Fruit fly (Drosophila melanogaster) whole organism, embryonic: ENCODE results near the gene CG31103.

Experiments
- Awh ChIP-seq: fragments of 200-800 bp; sonication (Bioruptor generic); IDR thresholded peaks from 2 replicates; pipeline ENCODE4, ENCODE4 v1.3.6; 2022; ENCODE audit warnings: missing biosample characterization, missing genetic modification characterization
- CG1024 ChIP-seq: fragments of 200-800 bp; sonication (Bioruptor generic); IDR thresholded peaks from 2 replicates; pipeline ENCODE4 v1.3.6; 2022; ENCODE audit warnings: missing biosample characterization, missing genetic modification characterization
- CG10321 ChIP-seq: fragments of 200-800 bp; sonication (Bioruptor generic); IDR thresholded peaks from 2 replicates; pipeline ENCODE4 v1.3.6; 2022; ENCODE audit warnings: missing biosample characterization, missing genetic modification characterization
- CG10431 ChIP-seq: fragments of 200-800 bp; sonication (Bioruptor generic); optimal IDR thresholded peaks from 3 replicates; lab custom pipeline; 2018; ENCODE audit warnings: missing biosample characterization, mild to moderate bottlenecking, missing genetic modification characterization
- CG10565 ChIP-seq: fragments of 200-800 bp; sonication (Bioruptor generic); optimal IDR thresholded peaks from 3 replicates; lab custom pipeline; 2016; ENCODE audit warnings: missing biosample characterization, mild to moderate bottlenecking, missing genetic modification characterization
- CG11695 ChIP-seq: fragments of 200-800 bp; sonication (Bioruptor generic); IDR thresholded peaks from 3 replicates; pipeline ENCODE4 v1.3.6; 2022; ENCODE audit warnings: missing biosample characterization, missing genetic modification characterization
- CG13287 ChIP-seq: fragments of 200-800 bp; sonication (Bioruptor generic); IDR thresholded peaks from 2 replicates; pipeline ENCODE4 v1.3.6; 2022; ENCODE audit warnings: missing biosample characterization, missing genetic modification characterization; ENCODE audit not compliant: partially characterized antibody
- CG14860 ChIP-seq: fragments of 200-800 bp; sonication (Bioruptor generic); IDR thresholded peaks from 3 replicates; pipeline ENCODE4 v1.3.6; 2022; ENCODE audit warnings: missing biosample characterization, missing genetic modification characterization; ENCODE audit not compliant: partially characterized antibody
- CG15479 ChIP-seq: fragments of 200-800 bp; sonication (Bioruptor generic); optimal IDR thresholded peaks from 3 replicates; lab custom pipeline; 2019; ENCODE audit warnings: missing biosample characterization, mild to moderate bottlenecking, missing genetic modification characterization, moderate library complexity
- CG16815 ChIP-seq: fragments of 200-800 bp; sonication (Bioruptor generic); optimal IDR thresholded peaks from 3 replicates; lab custom pipeline; 2017; ENCODE audit warnings: missing biosample characterization, mild to moderate bottlenecking, missing genetic modification characterization
- CG17186 ChIP-seq: fragments of 200-800 bp; sonication (Bioruptor generic); optimal IDR thresholded peaks from 3 replicates; lab custom pipeline; 2017; ENCODE audit warnings: missing biosample characterization, missing genetic modification reagents, missing genetic modification characterization
- CG17912 ChIP-seq: fragments of 200-800 bp; sonication (Bioruptor generic); optimal IDR thresholded peaks from 2 replicates; lab custom pipeline; 2018; ENCODE audit warnings: missing biosample characterization, mild to moderate bottlenecking, missing genetic modification characterization
- CG18262 ChIP-seq: fragments of 200-800 bp; optimal IDR thresholded peaks from 3 replicates; lab custom pipeline; 2019; ENCODE audit warnings: missing biosample characterization, mild to moderate bottlenecking, missing genetic modification characterization, moderate library complexity
- CG3163 ChIP-seq: fragments of 200-800 bp; sonication (Bioruptor generic); optimal IDR thresholded peaks from 3 replicates; lab custom pipeline; 2016; ENCODE audit warnings: missing biosample characterization, missing genetic modification characterization
- CG33213 ChIP-seq: fragments of 200-800 bp; sonication (Bioruptor generic); optimal IDR thresholded peaks from 3 replicates; lab custom pipeline; 2016; ENCODE audit warnings: missing biosample characterization, missing genetic modification characterization
- CG6175 ChIP-seq: fragments of 200-800 bp; sonication (Bioruptor generic); IDR thresholded peaks from 3 replicates; pipeline ENCODE4 v1.3.6; 2022; ENCODE audit warnings: missing biosample characterization, missing genetic modification characterization
- CG7963 ChIP-seq: fragments of 200-800 bp; sonication (Bioruptor generic); IDR thresholded peaks from 3 replicates; pipeline ENCODE4 v1.3.6; 2022; ENCODE audit warnings: missing biosample characterization, missing genetic modification characterization; ENCODE audit not compliant: partially characterized antibody
- CG8089 ChIP-seq: fragments of 200-800 bp; sonication (Bioruptor generic); optimal IDR thresholded peaks from 3 replicates; lab custom pipeline; 2016; ENCODE audit warnings: missing biosample characterization, missing genetic modification characterization
- CG9215 ChIP-seq: fragments of 200-800 bp; sonication (Bioruptor generic); IDR thresholded peaks from 2 replicates; pipeline ENCODE4 v1.3.6; 2022; ENCODE audit warnings: missing biosample characterization, missing genetic modification characterization
- Dip2 ChIP-seq: fragments of 200-800 bp; sonication (Bioruptor generic); IDR thresholded peaks from 2 replicates; pipeline ENCODE4 v1.3.6; 2022; ENCODE audit warnings: missing biosample characterization, missing genetic modification characterization
- E2f2 ChIP-seq: fragments of 200-800 bp; sonication (Bioruptor generic); IDR thresholded peaks from 2 replicates; pipeline ENCODE4 v1.3.6; 2022; ENCODE audit warnings: missing biosample characterization, missing genetic modification characterization
- Gsc ChIP-seq: fragments of 200-800 bp; sonication (Bioruptor generic); IDR thresholded peaks from 2 replicates; pipeline ENCODE4 v1.3.6; 2022; ENCODE audit warnings: missing biosample characterization, missing genetic modification characterization
- HLHmδ ChIP-seq: fragments of 200-800 bp; sonication (Bioruptor generic); optimal IDR thresholded peaks from 2 replicates; lab custom pipeline; 2018; ENCODE audit warnings: missing biosample characterization, mild to moderate bottlenecking, missing genetic modification characterization, moderate library complexity
- Kr ChIP-seq: fragments of 200-800 bp; sonication (Bioruptor generic); optimal IDR thresholded peaks from 2 replicates; lab custom pipeline; 2017; ENCODE audit warnings: missing biosample characterization, mild to moderate bottlenecking, missing genetic modification characterization
- MBD-R2 ChIP-seq: fragments of 200-800 bp; sonication (Bioruptor generic); IDR thresholded peaks from 2 replicates; pipeline ENCODE4 v1.3.6; 2022; ENCODE audit warnings: missing biosample characterization, missing genetic modification characterization
- Mad ChIP-seq: fragments of 200-800 bp; sonication (Bioruptor generic); optimal IDR thresholded peaks from 2 replicates; lab custom pipeline; 2016; ENCODE audit warnings: missing biosample characterization, missing genetic modification characterization
- Mes4 ChIP-seq: fragments of 200-800 bp; sonication (Bioruptor generic); optimal IDR thresholded peaks from 2 replicates; lab custom pipeline; 2016; ENCODE audit warnings: missing biosample characterization, missing genetic modification characterization
- Spps ChIP-seq: fragments of 200-800 bp; sonication (Bioruptor generic); optimal IDR thresholded peaks from 2 replicates; lab custom pipeline; 2018; ENCODE audit warnings: missing biosample characterization, mild to moderate bottlenecking, missing genetic modification characterization
- Trl ChIP-seq, 3 experiments: fragments of >200 bp in 2 of 3; fragments of 200-800 bp in 1 of 3; sonication (Bioruptor generic) in 1 of 3; optimal IDR thresholded peaks; 2 replicates in 1 of 3; 3 replicates in 2 of 3; lab custom pipeline; 2016 to 2017; ENCODE audit warnings: missing biosample characterization in 1 of 3, missing genetic modification characterization in 1 of 3
- YL-1 ChIP-seq: fragments of 200-800 bp; sonication (Bioruptor generic); optimal IDR thresholded peaks from 3 replicates; lab custom pipeline; 2017; ENCODE audit warnings: missing biosample characterization, mild to moderate bottlenecking, missing genetic modification characterization
- ac ChIP-seq: fragments of 200-800 bp; sonication (Bioruptor generic); optimal IDR thresholded peaks from 3 replicates; lab custom pipeline; 2017; ENCODE audit warnings: missing biosample characterization, mild to moderate bottlenecking, missing genetic modification characterization
- amos ChIP-seq: fragments of 200-800 bp; sonication (Bioruptor generic); IDR thresholded peaks from 2 replicates; pipeline ENCODE4 v1.3.6; 2022; ENCODE audit warnings: missing biosample characterization, missing genetic modification characterization; ENCODE audit not compliant: partially characterized antibody
- croc ChIP-seq: fragments of 200-800 bp; sonication (Bioruptor generic); conservative IDR thresholded peaks from 3 replicates; pipeline ENCODE4 v1.3.6; 2022; ENCODE audit warnings: missing biosample characterization, missing genetic modification characterization
- da ChIP-seq: fragments of 200-800 bp; sonication (Bioruptor generic); optimal IDR thresholded peaks from 2 replicates; lab custom pipeline; 2016; ENCODE audit warnings: missing biosample characterization, missing genetic modification characterization
- danr ChIP-seq: fragments of 200-800 bp; sonication (Bioruptor generic); IDR thresholded peaks from 2 replicates; pipeline ENCODE4 v1.3.6; 2022; ENCODE audit warnings: missing biosample characterization, missing genetic modification characterization
- esg ChIP-seq: fragments of 200-800 bp; sonication (Bioruptor generic); conservative IDR thresholded peaks from 2 replicates; pipeline ENCODE4 v1.3.6; 2022; ENCODE audit warnings: missing biosample characterization, missing genetic modification characterization
- fd64A ChIP-seq: fragments of 200-800 bp; sonication (Bioruptor generic); optimal IDR thresholded peaks from 3 replicates; lab custom pipeline; 2018; ENCODE audit warnings: missing biosample characterization, mild to moderate bottlenecking, missing genetic modification characterization
- gsb ChIP-seq: fragments of 200-800 bp; sonication (Bioruptor generic); IDR thresholded peaks from 2 replicates; pipeline ENCODE4 v1.3.6; 2022; ENCODE audit warnings: missing biosample characterization, missing genetic modification characterization
- org-1 ChIP-seq: fragments of 200-800 bp; sonication (Bioruptor generic); optimal IDR thresholded peaks from 2 replicates; lab custom pipeline; 2017; ENCODE audit warnings: missing biosample characterization, missing genetic modification characterization
- pho ChIP-seq: fragments of 200-800 bp; sonication (Bioruptor generic); optimal IDR thresholded peaks from 2 replicates; lab custom pipeline; 2016; ENCODE audit warnings: missing biosample characterization, missing genetic modification characterization
- phol ChIP-seq: fragments of 200-800 bp; sonication (Bioruptor generic); optimal IDR thresholded peaks from 3 replicates; lab custom pipeline; 2018; ENCODE audit warnings: missing biosample characterization, mild to moderate bottlenecking, missing genetic modification characterization, moderate library complexity
- sc ChIP-seq, 3 experiments: fragments of >200 bp in 2 of 3; fragments of 200-800 bp in 1 of 3; sonication (Bioruptor generic) in 1 of 3; optimal IDR thresholded peaks; 2 replicates in 2 of 3; 3 replicates in 1 of 3; lab custom pipeline; 2017; ENCODE audit warnings: mild to moderate bottlenecking in 1 of 3, missing biosample characterization in 1 of 3, missing genetic modification characterization in 1 of 3, missing genetic modification reagents in 1 of 3
- schlank ChIP-seq: fragments of 200-800 bp; sonication (Bioruptor generic); optimal IDR thresholded peaks from 2 replicates; lab custom pipeline; 2018; ENCODE audit warnings: missing biosample characterization, mild to moderate bottlenecking, missing genetic modification characterization
- sd ChIP-seq: fragments of 200-800 bp; sonication (Bioruptor generic); optimal IDR thresholded peaks from 3 replicates; lab custom pipeline; 2018; ENCODE audit warnings: missing biosample characterization, mild to moderate bottlenecking, missing genetic modification characterization, moderate library complexity
- sens ChIP-seq: fragments of 200-800 bp; sonication (Bioruptor generic); peaks from one replicate; lab custom pipeline; 2016; ENCODE audit warnings: missing biosample characterization, missing genetic modification characterization
- sqz ChIP-seq: fragments of 200-800 bp; sonication (Bioruptor generic); optimal IDR thresholded peaks from 3 replicates; lab custom pipeline; 2018; ENCODE audit warnings: missing biosample characterization, mild to moderate bottlenecking, missing genetic modification characterization
- tio ChIP-seq: fragments of 200-800 bp; sonication (Bioruptor generic); optimal IDR thresholded peaks from 2 replicates; lab custom pipeline; 2017; ENCODE audit warnings: missing biosample characterization, missing genetic modification characterization, inconsistent platforms
- tll ChIP-seq, 2 experiments: fragments of 200-800 bp in 1 of 2; fragments of >200 bp in 1 of 2; sonication (Bioruptor generic) in 1 of 2; optimal IDR thresholded peaks; 2 replicates each; lab custom pipeline; 2017 to 2019; ENCODE audit warnings: missing biosample characterization in 2 of 2, missing genetic modification characterization in 2 of 2, mild to moderate bottlenecking in 1 of 2, moderate library complexity in 1 of 2
- usp ChIP-seq: fragments of >200 bp; optimal IDR thresholded peaks from 2 replicates; lab custom pipeline; 2017; ENCODE audit warnings: missing biosample characterization, missing genetic modification characterization

Gene CG31103

dm6 chr3R:25247379-25247869 is 28.3 kb downstream of the CG31103 start, which contains the start of the genes RpS27 and Nup37 (continued):
- peak; percentile 75 for TF ChIP-seq CG15479 (GFP tag; lab: Kevin White, UChicago)
- TF ChIP-seq CG3163 (GFP tag; lab: Kevin White, UChicago): peak; percentile 94
- TF ChIP-seq org-1 (GFP tag; lab: Kevin White, UChicago): peak; percentile 97
- peak; percentile 94 for TF ChIP-seq CG1024 (GFP tag; lab: Robert Waterston, UW)
- TF ChIP-seq CG17186: peak; percentile 96
- peak; percentile 99 for TF ChIP-seq CG8089 (GFP tag; lab: Kevin White, UChicago)
- TF ChIP-seq Dip2 (GFP tag; lab: Robert Waterston, UW): 0 out of 2 replicates have a peak, but pooled peaks have one; percentile 14
- peak; percentile 89 for TF ChIP-seq CG11695 (GFP tag; lab: Robert Waterston, UW)
- TF ChIP-seq tll (GFP tag; optimal IDR thresholded peaks at IDR 0.05; lab: Kevin White, UChicago): peak in 1 of 2 experiments; percentile 88
- peak; percentile 91 for TF ChIP-seq CG18262 (tag; lab: Kevin White, UChicago)
- TF ChIP-seq CG13287: peak; percentile 14; the same call in 1 of the 2 replicates
- TF ChIP-seq sd: peak; percentile 83
- peak; percentile 97 for TF ChIP-seq Kr (GFP tag; lab: Kevin White, UChicago)
- TF ChIP-seq fd64A (GFP tag; lab: Kevin White, UChicago): peak; percentile 98
- TF ChIP-seq schlank (tag; lab: Kevin White, UChicago): peak; percentile 99
- no peak for TF ChIP-seq CG14860 (GFP tag; lab: Robert Waterston, UW)
- peak; percentile 85 for TF ChIP-seq E2f2 (GFP tag; lab: Robert Waterston, UW)
- peak; percentile 99 for TF ChIP-seq Mad (GFP tag; lab: Kevin White, UChicago)
- TF ChIP-seq CG16815 (GFP tag; lab: Kevin White, UChicago): peak; percentile 95
- TF ChIP-seq Spps (tag; lab: Kevin White, UChicago): peak; percentile 82
- TF ChIP-seq CG7963 (GFP tag; lab: Robert Waterston, UW): no peak
- TF ChIP-seq Gsc (GFP tag; lab: Robert Waterston, UW): peak; percentile 83; the same call in 1 of the 2 replicates
- peak; percentile 86 for TF ChIP-seq MBD-R2 (GFP tag; lab: Robert Waterston, UW)
- peak; percentile 99 for TF ChIP-seq da (GFP tag; lab: Kevin White, UChicago)
- peak; percentile 84 for TF ChIP-seq CG10321 (GFP tag; lab: Robert Waterston, UW)
- peak; percentile 98 for TF ChIP-seq CG6175 (GFP tag; lab: Robert Waterston, UW)
- TF ChIP-seq sc (optimal IDR thresholded peaks at IDR 0.05; lab: Kevin White, UChicago): no peak
- peak; percentile 97 for TF ChIP-seq sc (GFP tag; optimal IDR thresholded peaks at IDR 0.05; lab: Kevin White, UChicago)
- TF ChIP-seq danr (GFP tag; lab: Robert Waterston, UW): peak; percentile 82
- TF ChIP-seq amos (GFP tag; lab: Robert Waterston, UW): peak; percentile 41; the same call in 1 of the 2 replicates
- TF ChIP-seq gsb: peak; percentile 95
- TF ChIP-seq sens (GFP tag; lab: Kevin White, UChicago): peak; percentile 99
- peak; percentile 84 for TF ChIP-seq esg (GFP tag; lab: Robert Waterston, UW)
- TF ChIP-seq sqz (GFP tag; lab: Kevin White, UChicago): peak; percentile 98
- peak; percentile 99 for TF ChIP-seq ac (GFP tag; lab: Kevin White, UChicago)
- TF ChIP-seq CG10565 (GFP tag; lab: Kevin White, UChicago): peak; percentile 91
- peak; percentile 100 for TF ChIP-seq HLHmδ (GFP tag; lab: Kevin White, UChicago)
- peak; percentile 100 for TF ChIP-seq CG17912 (GFP tag; lab: Kevin White, UChicago)
- TF ChIP-seq Mes4 (GFP tag; lab: Kevin White, UChicago): peak; percentile 99
- TF ChIP-seq usp (GFP tag; lab: Kevin White, UChicago): no peak
- TF ChIP-seq croc (GFP tag; lab: Robert Waterston, UW): peak; percentile 88
- peak; percentile 97 for TF ChIP-seq phol (tag; lab: Kevin White, UChicago)
- TF ChIP-seq CG33213 (GFP tag; lab: Kevin White, UChicago): peak; percentile 99
- TF ChIP-seq Awh (GFP tag; lab: Robert Waterston, UW): peak; percentile 98
- TF ChIP-seq CG9215 (GFP tag; lab: Robert Waterston, UW): peak; percentile 91
- peak; percentile 98 for TF ChIP-seq CG10431 (GFP tag; lab: Kevin White, UChicago)
- peak; percentile 100 for TF ChIP-seq YL-1
- TF ChIP-seq tio: peak; percentile 96
- no peak for TF ChIP-seq Trl (optimal IDR thresholded peaks at IDR 0.05; lab: Kevin White, UChicago)
- TF ChIP-seq Trl (GFP tag; optimal IDR thresholded peaks at IDR 0.05; lab: Kevin White, UChicago): peak; percentile 99
- peak; percentile 99 for TF ChIP-seq pho (GFP tag; lab: Kevin White, UChicago)
